Fruit fly (Drosophila melanogaster) whole organism, embryonic: ENCODE measurements around the gene Alg12.

Experiments used
- CG2116 ChIP-seq: fragments of 200-800 bp; sonication (Bioruptor generic); optimal IDR thresholded peaks from 3 replicates; lab custom pipeline; 2018; ENCODE audit warnings: missing biosample characterization, mild to moderate bottlenecking, missing genetic modification characterization
- CG31388 ChIP-seq: fragments of 200-800 bp; sonication (Bioruptor generic); optimal IDR thresholded peaks from 2 replicates; lab custom pipeline; 2016; ENCODE audit warnings: missing biosample characterization, missing genetic modification characterization
- CG32767 ChIP-seq: fragments of 200-800 bp; sonication (Bioruptor generic); IDR thresholded peaks from 2 replicates; pipeline ENCODE4 v1.3.6; 2022; ENCODE audit warnings: missing biosample characterization, missing genetic modification characterization
- CG3847 ChIP-seq: fragments of 200-800 bp; sonication (Bioruptor generic); IDR thresholded peaks from 2 replicates; pipeline ENCODE4 v1.3.6; 2022; ENCODE audit warnings: missing biosample characterization, missing genetic modification characterization
- CG8089 ChIP-seq: fragments of 200-800 bp; sonication (Bioruptor generic); optimal IDR thresholded peaks from 3 replicates; lab custom pipeline; 2016; ENCODE audit warnings: missing biosample characterization, missing genetic modification characterization
- Mad ChIP-seq: fragments of 200-800 bp; sonication (Bioruptor generic); optimal IDR thresholded peaks from 2 replicates; lab custom pipeline; 2016; ENCODE audit warnings: missing biosample characterization, missing genetic modification characterization
- chn ChIP-seq: fragments of 200-800 bp; sonication (Bioruptor generic); optimal IDR thresholded peaks from 2 replicates; lab custom pipeline; 2016; ENCODE audit warnings: missing biosample characterization, missing genetic modification characterization

DNA sequence ATGACTTTTGCATAAGTTTGCCTTT is 8.6 kb upstream of the Alg12 start, which contains the start of gene PpD3:
- TF ChIP-seq CG8089 (GFP tag; lab: Kevin White, UChicago): no peak
- no peak for TF ChIP-seq CG31388 (GFP tag; lab: Kevin White, UChicago)
- TF ChIP-seq Mad (GFP tag; lab: Kevin White, UChicago): no peak
- TF ChIP-seq chn (GFP tag; lab: Kevin White, UChicago): no peak
- TF ChIP-seq CG2116 (GFP tag; lab: Kevin White, UChicago): no peak
- TF ChIP-seq CG32767 (GFP tag; lab: Robert Waterston, UW): no peak
- TF ChIP-seq CG3847 (GFP tag; lab: Robert Waterston, UW): no peak
